Fruit fly (Drosophila melanogaster): ENCODE data around the gene mRpL21.

mRpL21 gene

DNA sequence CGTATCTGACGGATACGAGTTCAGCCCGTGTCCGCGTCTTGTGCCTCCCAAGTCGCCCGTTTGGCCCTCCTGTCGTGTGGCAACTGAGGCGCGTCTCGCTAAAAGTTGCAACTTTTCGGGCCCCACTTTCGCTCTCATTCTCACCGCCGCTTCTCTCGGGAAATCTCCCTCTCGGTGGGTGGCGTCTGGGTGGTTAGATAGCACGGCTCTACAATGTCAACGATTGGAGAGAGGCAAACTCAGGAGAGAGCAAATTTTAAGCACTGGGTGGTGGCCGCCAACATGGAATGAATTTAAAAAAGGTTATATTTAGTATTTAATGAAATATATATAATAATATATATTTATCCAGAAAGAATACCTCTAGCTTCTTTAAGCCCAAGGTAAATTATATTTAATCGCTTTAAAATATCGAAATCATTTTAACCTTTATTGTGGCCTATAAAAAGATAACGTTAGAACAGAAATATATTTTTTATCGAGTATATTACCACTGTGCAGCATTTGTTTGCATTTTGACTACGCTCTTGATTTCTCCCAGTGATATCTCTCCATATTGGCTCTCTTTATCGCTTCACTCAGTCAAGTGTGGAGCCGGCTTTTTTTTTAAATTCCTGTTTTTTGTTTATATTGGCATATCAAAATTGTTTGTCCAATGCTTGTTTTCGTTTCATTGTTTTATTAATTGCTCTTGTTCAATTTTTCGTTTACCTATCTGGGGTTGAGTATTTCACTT lies 37.7 kb upstream of the mRpL21 start, which contains the start of gene Gbs-76A (continued):
- TF ChIP-seq CG10147 (GFP tag; optimal IDR thresholded peaks at IDR 0.05) (peak; percentile 87), Side (GFP tag; optimal IDR thresholded peaks at IDR 0.05) (no peak), Drgx (GFP tag; IDR thresholded peaks at IDR 0.05) (peak; percentile 91), crol (GFP tag; IDR thresholded peaks at IDR 0.05) (peak; percentile 43), luna (GFP tag; optimal IDR thresholded peaks at IDR 0.05) (no peak), CG7987 (GFP tag; optimal IDR thresholded peaks at IDR 0.05) (peak; percentile 24), CG9876 (GFP tag; optimal IDR thresholded peaks at IDR 0.05) (no peak), CG17328 (GFP tag; IDR thresholded peaks at IDR 0.05) (peak; percentile 62), CG16815 (GFP tag; optimal IDR thresholded peaks at IDR 0.05) (peak; percentile 60), CG6254 (GFP tag; optimal IDR thresholded peaks at IDR 0.05) (peak; percentile 79), vnd (GFP tag; IDR thresholded peaks at IDR 0.05; ENCODE audit: partially characterized antibody) (0 out of 3 replicates have a peak, but pooled peaks have one; percentile 35), nerfin-2 (GFP tag; IDR thresholded peaks at IDR 0.05; ENCODE audit: partially characterized antibody) (peak; percentile 20; the same call in 1 of the 2 replicates), Hr51 (GFP tag; optimal IDR thresholded peaks at IDR 0.05) (peak; percentile 21 to 91), CG10267 (tag; optimal IDR thresholded peaks at IDR 0.05) (peak; percentile 76), HmgD (GFP tag; optimal IDR thresholded peaks at IDR 0.05) (no peak), Usf (GFP tag; optimal IDR thresholded peaks at IDR 0.05) (peak; percentile 33), CG31441 (GFP tag; IDR thresholded peaks at IDR 0.05) (peak; percentile 93), CG33557 (GFP tag; optimal IDR thresholded peaks at IDR 0.05) (peak; percentile 60), Xbp1 (GFP tag; optimal IDR thresholded peaks at IDR 0.05) (peak; percentile 58), cad (GFP tag; optimal IDR thresholded peaks at IDR 0.05) (no peak), sc (optimal IDR thresholded peaks at IDR 0.05) (no peak), sc (GFP tag; optimal IDR thresholded peaks at IDR 0.05) (peak; percentile 75), Xrp1 (GFP tag; IDR thresholded peaks at IDR 0.05) (peak; percentile 85), HLH4C (GFP tag; IDR thresholded peaks at IDR 0.05; ENCODE audit: partially characterized antibody) (peak; percentile 41; the same call in 1 of the 3 replicates), lbe (GFP tag; optimal IDR thresholded peaks at IDR 0.05) (peak; percentile 73), nom (GFP tag; optimal IDR thresholded peaks at IDR 0.05) (peak; percentile 63), wor (GFP tag; IDR thresholded peaks at IDR 0.05) (peak; percentile 59), Ets97D (GFP tag; optimal IDR thresholded peaks at IDR 0.05) (no peak), aop (GFP tag; IDR thresholded peaks at IDR 0.05) (no peak), CG7963 (GFP tag; IDR thresholded peaks at IDR 0.05; ENCODE audit: partially characterized antibody) (no peak), seq (GFP tag; IDR thresholded peaks at IDR 0.05) (peak; percentile 76), unc-4 (GFP tag; IDR thresholded peaks at IDR 0.05; ENCODE audit: partially characterized antibody) (no peak), YL-1 (GFP tag; optimal IDR thresholded peaks at IDR 0.05) (peak; percentile 34), GATAe (GFP tag; conservative IDR thresholded peaks at IDR 0.05) (peak; percentile 67), Sox102F (GFP tag; optimal IDR thresholded peaks at IDR 0.05) (peak; percentile 86), Spps (tag; optimal IDR thresholded peaks at IDR 0.05) (no peak), danr (GFP tag; IDR thresholded peaks at IDR 0.05) (0 out of 2 replicates have a peak, but pooled peaks have one; percentile 5), Hey (tag; optimal IDR thresholded peaks at IDR 0.05) (no peak), pros (GFP tag; optimal IDR thresholded peaks at IDR 0.05) (no peak), Lpt (GFP tag; optimal IDR thresholded peaks at IDR 0.05) (no peak), wek (GFP tag; optimal IDR thresholded peaks at IDR 0.05) (no peak), ara (GFP tag; IDR thresholded peaks at IDR 0.05) (peak; percentile 73; the same call in 1 of the 2 replicates), trem (tag; optimal IDR thresholded peaks at IDR 0.05) (peak; percentile 75), CG31224 (GFP tag; IDR thresholded peaks at IDR 0.05) (peak; percentile 53), CG17385 (GFP tag; optimal IDR thresholded peaks at IDR 0.05) (peak; percentile 85), Oli (tag; optimal IDR thresholded peaks at IDR 0.05) (peak; percentile 84), CG31388 (GFP tag; optimal IDR thresholded peaks at IDR 0.05) (no peak), Bdp1 (GFP tag; optimal IDR thresholded peaks at IDR 0.05) (no peak), nau (GFP tag; optimal IDR thresholded peaks at IDR 0.05) (peak; percentile 32)
